Fruit fly (Drosophila melanogaster) whole organism, embryonic: Measurements from ENCODE around the gene CG44004.

Source experiments
- CG15479 ChIP-seq: fragments of 200-800 bp; sonication (Bioruptor generic); optimal IDR thresholded peaks from 3 replicates; lab custom pipeline; 2019; ENCODE audit warnings: missing biosample characterization, mild to moderate bottlenecking, missing genetic modification characterization, moderate library complexity
- CG17359 ChIP-seq: fragments of 200-800 bp; sonication (Bioruptor generic); optimal IDR thresholded peaks from 3 replicates; lab custom pipeline; 2018; ENCODE audit warnings: missing biosample characterization, mild to moderate bottlenecking, missing genetic modification characterization, moderate library complexity
- GATAe ChIP-seq: fragments of 200-800 bp; sonication (Bioruptor generic); conservative IDR thresholded peaks from 2 replicates; pipeline ENCODE4 v1.3.6; 2022; ENCODE audit warnings: missing biosample characterization, missing genetic modification characterization
- Neu2 ChIP-seq: fragments of 200-800 bp; sonication (Bioruptor generic); optimal IDR thresholded peaks from 3 replicates; lab custom pipeline; 2016; ENCODE audit warnings: missing biosample characterization, missing genetic modification characterization, borderline replicate concordance
- Ravus ChIP-seq: fragments of 200-800 bp; sonication (Bioruptor generic); IDR thresholded peaks from 2 replicates; pipeline ENCODE4 v1.3.6; 2022; ENCODE audit warnings: missing biosample characterization, missing genetic modification characterization
- jumu ChIP-seq: fragments of 200-800 bp; sonication (Bioruptor generic); optimal IDR thresholded peaks from 3 replicates; lab custom pipeline; 2016; ENCODE audit warnings: missing biosample characterization, missing genetic modification characterization
- sima ChIP-seq: fragments of 200-800 bp; sonication (Bioruptor generic); optimal IDR thresholded peaks from 2 replicates; lab custom pipeline; 2016; ENCODE audit warnings: missing biosample characterization, missing genetic modification characterization

DNA sequence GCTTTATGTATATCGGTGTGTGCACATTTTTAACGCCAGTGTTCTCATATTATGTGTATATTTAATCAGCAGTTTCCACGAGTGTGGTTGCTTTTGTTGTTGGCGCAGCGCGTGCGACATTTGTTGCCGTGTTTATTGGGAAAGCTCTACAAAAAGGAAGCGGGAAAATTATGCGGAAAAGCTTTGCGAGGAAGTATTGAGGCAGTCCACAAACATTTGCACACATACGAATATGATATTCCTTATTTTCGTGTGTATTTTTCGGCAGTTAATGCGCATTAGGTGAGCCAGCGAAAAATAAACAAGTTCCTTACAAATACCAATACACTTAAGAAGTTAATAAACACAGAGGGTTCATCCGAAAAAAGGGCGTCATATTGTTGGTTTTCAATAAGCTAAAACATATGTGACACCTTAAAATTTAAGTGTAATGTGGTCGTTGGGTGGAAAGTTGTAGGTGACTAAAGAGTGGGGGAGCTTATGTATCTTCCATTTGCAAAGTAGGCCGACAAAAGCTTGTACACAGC lies 43.3 kb downstream of the CG44004 start:
- TF ChIP-seq CG17359 (no peak), GATAe (GFP tag; lab: Robert Waterston, UW) (no peak), jumu (GFP tag; lab: Kevin White, UChicago) (no peak), CG15479 (no peak), sima (GFP tag; lab: Kevin White, UChicago) (no peak), Ravus (no peak), Neu2 (GFP tag; lab: Kevin White, UChicago) (no peak)
